Fruit fly (Drosophila melanogaster) S2 (cell line): Measurements from ENCODE around the gene gro.

ENCODE experiments used
- CG8478 ChIP-seq: fragments of >200 bp; optimal IDR thresholded peaks from 2 replicates; lab custom pipeline; 2018
- CTCF ChIP-seq, 2 experiments: fragments of >200 bp; optimal IDR thresholded peaks; 2 replicates each; lab custom pipeline; 2018

The gro gene

dm6 chr3R:26039793-26040335 lies 1.7 kb upstream of the gro start:
- TF ChIP-seq CTCF (optimal IDR thresholded peaks at IDR 0.05; lab: Kevin White, UChicago) (no peak), CG8478 (lab: Kevin White, UChicago) (no peak)

DNA sequence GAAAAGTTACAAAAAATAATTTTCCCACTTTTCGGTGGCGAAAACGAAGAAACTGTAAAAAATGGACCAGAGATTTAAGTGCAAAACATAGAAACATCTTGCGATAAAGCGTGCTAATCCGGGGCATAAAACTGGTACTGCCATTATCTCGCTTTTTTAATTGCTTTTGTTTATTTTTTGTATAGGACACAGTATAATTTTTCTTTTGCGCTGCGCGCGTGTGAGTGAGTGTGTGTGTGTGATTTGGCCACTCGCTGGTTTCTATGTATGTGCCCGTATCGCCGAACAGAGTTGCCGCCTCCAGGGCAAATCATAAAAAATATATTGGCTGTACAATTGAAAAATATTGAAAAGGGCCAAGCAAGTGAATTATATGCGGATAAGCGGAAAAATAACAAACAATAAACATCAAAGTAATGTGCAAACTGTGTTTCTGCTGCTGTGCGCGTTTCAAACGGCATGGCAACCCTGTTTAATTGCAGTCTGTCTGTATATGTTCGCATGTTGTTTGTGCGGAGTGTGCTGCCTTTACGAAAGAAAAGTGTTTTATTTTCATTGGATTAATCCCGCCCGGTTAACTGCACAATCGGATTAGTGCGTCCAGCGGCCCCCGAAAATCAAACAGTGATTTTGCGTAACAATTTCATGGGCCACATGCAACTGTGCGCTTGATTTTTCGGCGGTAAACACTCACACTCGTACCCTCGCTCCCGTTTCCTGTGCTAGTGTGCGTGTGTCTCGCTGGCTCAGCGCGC lies 772 bp downstream of the gro start:
- no peak for TF ChIP-seq CTCF (optimal IDR thresholded peaks at IDR 0.05; lab: Kevin White, UChicago)
- no peak for TF ChIP-seq CG8478 (lab: Kevin White, UChicago)

dm6 chr3R:26052150-26052908 lies 10.8 kb downstream of the gro start, which contains the start of the genes Exo84 and Vps2:
Exo84 (minus strand) TSS chr3R:26052257.
Vps2 (plus strand) TSS chr3R:26052821.
- TF ChIP-seq CTCF (optimal IDR thresholded peaks at IDR 0.05; lab: Kevin White, UChicago) (no peak), CG8478 (lab: Kevin White, UChicago) (no peak)

dm6 chr3R:26055214-26055632 lies 13.7 kb downstream of the gro start, which contains the start of gene Cmpk:
Cmpk (minus strand) TSS chr3R:26055438.
- TF ChIP-seq CTCF (optimal IDR thresholded peaks at IDR 0.05; lab: Kevin White, UChicago) (no peak), CG8478 (lab: Kevin White, UChicago) (no peak)

DNA sequence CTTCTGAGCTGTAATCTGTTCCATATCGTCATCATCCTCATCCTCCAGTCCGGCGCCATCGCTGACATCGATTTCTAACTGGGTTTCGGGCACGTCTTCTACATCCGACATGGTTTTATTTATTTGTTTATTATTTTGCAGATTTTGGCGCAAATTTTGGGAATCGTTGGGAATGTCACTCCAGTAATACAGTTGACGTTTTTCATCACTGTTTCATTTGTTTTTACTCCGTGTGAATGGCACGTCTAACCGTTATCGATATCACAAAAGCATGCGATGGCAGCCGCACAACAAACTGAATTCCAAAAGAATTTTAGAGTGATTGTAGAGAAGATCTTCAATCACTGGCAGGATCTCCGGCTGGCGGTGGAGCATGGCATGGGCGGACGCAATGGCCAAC lies 14.8 kb downstream of the gro start, which contains the start of the genes Sld5 and CG14543:
Gene Sld5, minus strand, starts transcription at position 167 of the 400 bp plus-strand sequence.
Gene CG14543, plus strand, starts transcription at position 250 of the 400 bp plus-strand sequence.
- TF ChIP-seq CTCF (optimal IDR thresholded peaks at IDR 0.05; lab: Kevin White, UChicago) (no peak), CG8478 (lab: Kevin White, UChicago) (no peak)

DNA sequence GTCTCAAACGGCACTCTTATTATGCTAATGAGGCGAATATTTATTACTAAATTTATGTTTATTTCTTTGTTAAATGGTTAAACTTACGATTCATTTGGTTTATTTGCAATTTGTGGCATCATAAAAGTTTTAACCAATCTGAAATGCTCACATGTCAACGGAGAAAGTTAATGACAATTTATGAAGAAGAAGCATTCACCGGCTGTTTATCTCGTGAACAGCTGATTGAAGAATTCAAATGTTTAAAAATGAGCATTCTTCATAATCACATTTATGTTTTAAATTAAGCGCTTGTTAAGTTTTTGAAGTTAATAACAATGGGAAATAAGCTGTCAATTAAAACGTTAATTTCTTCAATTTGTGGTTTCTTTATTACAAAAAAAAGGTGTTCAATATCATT lies 16.5 kb downstream of the gro start, which contains the start of the genes PIG-P and Tcs6:
Gene PIG-P, minus strand, starts transcription at position 158 of the 400 bp plus-strand sequence.
Gene Tcs6, minus strand, starts transcription at position 158 of the 400 bp plus-strand sequence.
- TF ChIP-seq CTCF (optimal IDR thresholded peaks at IDR 0.05; lab: Kevin White, UChicago) = no peak

dm6 chr3R:26059195-26059594 lies 17.7 kb downstream of the gro start, which contains the start of the genes RpL34a and Trmt61:
RpL34a (minus strand) TSS chr3R:26059267.
Trmt61 (plus strand) TSS chr3R:26059496.
- TF ChIP-seq CG8478 (lab: Kevin White, UChicago) = no peak
- TF ChIP-seq CTCF (optimal IDR thresholded peaks at IDR 0.05; lab: Kevin White, UChicago) = no peak

dm6 chr3R:26062911-26063310 lies 21.4 kb downstream of the gro start, which contains the start of gene CG14551:
CG14551 (minus strand) TSS chr3R:26063011.
- no peak for TF ChIP-seq CTCF (optimal IDR thresholded peaks at IDR 0.05; lab: Kevin White, UChicago)
- no peak for TF ChIP-seq CG8478 (lab: Kevin White, UChicago)

DNA sequence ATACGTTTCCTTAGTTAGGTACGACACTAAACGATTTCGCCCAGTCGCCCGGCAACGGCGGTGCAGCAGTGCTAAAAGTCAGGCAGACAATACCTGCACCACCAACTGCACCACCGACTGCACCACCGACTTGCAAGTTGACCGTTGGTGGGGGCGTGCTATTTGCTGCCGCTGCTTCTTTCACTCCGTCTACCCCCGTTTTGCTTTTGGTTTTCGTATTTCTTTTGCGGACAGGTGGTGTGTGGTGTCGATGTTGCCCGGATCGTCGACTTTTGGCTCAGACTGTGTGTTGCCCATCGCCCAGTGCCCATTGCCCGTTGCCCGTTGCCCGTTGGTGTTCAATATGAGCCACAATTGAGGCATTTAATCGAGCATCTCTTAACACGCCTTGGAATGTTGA lies 23.2 kb downstream of the gro start:
- TF ChIP-seq CTCF (optimal IDR thresholded peaks at IDR 0.05; lab: Kevin White, UChicago) (no peak), CG8478 (lab: Kevin White, UChicago) (no peak)

dm6 chr3R:26068135-26068534 lies 26.6 kb downstream of the gro start:
- TF ChIP-seq CTCF (optimal IDR thresholded peaks at IDR 0.05; lab: Kevin White, UChicago) (no peak), CG8478 (lab: Kevin White, UChicago) (no peak)

- TF ChIP-seq CTCF (optimal IDR thresholded peaks at IDR 0.05; lab: Kevin White, UChicago) (no peak), CG8478 (lab: Kevin White, UChicago) (no peak)
These were observed 30.9 kb downstream of the gro start for dm6 chr3R:26072477-26072876.

DNA sequence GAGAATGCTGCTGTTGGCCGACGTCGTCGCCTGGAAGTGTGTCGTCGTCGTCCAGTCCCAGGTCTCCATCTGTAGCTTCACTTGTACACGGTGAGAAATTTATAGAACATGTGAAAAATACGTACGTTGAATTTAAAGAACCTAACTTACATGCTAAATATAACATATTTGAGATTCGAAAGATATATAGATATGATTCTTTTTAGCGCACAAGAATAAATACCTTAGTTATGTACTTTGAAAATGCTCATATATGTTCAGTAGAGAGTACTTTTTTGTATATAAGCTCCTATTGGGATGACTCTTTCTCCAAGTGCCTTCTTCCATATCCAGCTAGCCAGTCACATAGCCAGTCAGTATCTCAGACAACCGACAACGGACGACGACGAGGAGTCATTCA lies 33.7 kb downstream of the gro start:
- TF ChIP-seq CG8478 (lab: Kevin White, UChicago) (no peak), CTCF (optimal IDR thresholded peaks at IDR 0.05; lab: Kevin White, UChicago) (no peak)

DNA sequence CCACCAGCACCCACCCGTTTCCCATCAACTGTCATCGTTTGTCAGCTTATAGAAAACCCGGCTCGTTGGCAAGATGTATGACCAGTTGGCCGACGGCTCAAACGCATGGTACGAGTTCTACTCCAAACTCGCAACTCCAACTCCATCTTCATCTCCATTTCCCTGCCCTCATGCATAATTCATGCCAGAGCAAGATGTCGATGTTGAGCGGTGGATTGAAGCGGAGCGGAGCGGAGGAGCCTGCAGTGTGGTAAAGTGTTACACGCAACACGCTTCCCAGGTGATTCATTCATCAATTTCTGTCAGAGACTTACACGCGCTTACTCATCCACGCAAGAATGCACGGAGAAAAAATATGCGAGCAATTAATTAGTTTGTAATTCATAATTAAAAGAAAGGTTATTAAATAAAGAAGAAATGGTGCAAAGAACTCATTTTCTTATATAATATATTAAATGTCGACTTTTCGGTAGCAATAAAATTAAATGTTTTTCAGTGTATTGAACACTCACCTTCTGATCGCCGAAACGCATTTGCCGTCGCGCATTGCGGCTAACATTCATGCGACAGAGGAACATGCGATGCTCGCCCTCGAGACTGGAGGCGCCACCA lies 40.0 kb downstream of the gro start:
- TF ChIP-seq CG8478 (lab: Kevin White, UChicago) (no peak), CTCF (optimal IDR thresholded peaks at IDR 0.05; lab: Kevin White, UChicago) (no peak)

DNA sequence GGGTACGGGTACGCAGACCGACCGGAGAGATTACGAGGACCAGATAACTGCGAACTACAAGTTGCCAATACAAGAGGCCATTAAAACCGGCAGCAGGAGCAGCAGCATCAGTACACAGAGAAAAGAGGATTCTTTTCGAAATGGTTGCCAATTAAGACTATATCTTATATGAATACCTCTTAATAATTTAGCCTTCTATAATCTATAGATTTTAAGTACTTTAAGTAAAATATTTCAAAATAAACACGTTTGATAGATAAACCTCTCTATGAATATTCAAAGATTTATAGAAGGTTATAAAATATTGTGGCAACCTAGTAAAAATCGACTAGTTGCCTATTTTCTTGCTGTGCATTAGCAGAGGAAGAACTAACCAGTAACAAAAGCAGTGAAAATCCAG lies 54.0 kb downstream of the gro start:
- TF ChIP-seq CG8478 (lab: Kevin White, UChicago) = no peak
- no peak for TF ChIP-seq CTCF (optimal IDR thresholded peaks at IDR 0.05; lab: Kevin White, UChicago)
